ENCODE assay signal across 4 worm cellular contexts in the genomic region with DNA sequence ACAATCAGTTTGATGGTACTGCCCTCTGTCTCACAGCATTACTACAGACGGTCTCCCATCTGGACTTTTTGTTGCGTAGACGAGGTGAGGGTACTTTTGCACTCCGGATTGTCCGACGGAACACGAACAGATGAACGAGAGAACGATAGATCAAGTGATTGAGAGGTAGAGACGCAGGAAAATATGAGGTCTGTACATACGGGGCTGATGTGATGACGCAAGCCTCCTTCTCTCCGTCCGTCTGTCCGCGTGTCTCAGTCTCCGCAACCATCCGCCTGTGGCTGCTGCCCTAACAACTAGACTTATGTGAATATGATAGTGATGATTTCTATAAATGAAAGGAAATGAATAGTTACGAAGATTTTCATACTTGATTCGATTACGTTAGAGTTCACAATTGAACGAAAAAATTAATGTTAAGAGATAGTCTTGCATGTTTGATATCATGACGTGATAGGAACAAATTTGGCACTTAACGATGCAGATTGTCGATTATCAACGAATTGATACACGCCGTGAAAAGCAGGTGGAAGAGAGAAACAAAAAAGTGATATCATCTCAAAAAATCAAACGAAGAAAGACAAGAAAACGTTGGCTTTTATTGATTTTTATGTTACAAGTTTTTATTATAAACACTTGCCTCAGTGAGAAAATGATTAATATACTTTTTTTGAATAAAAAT.
TF ChIP-seq lines count a peak whose summit lies in the region.

No protein-coding gene starts in this region.

TF ChIP-seq in whole organism, L2 larva, 48 proteins besides CTCF, POLR2A, EP300 and RAD21 (continues in another document):
- TF ChIP-seq dmd-4 (tag; optimal IDR thresholded peaks at IDR 0.05; lab: Kevin White, UChicago) (no peak), aly-2 (tag; optimal IDR thresholded peaks at IDR 0.05; lab: Kevin White, UChicago) (no peak), crh-2 (tag; optimal IDR thresholded peaks at IDR 0.05; lab: Kevin White, UChicago) (peak; percentile 68), blmp-1 (tag; optimal IDR thresholded peaks at IDR 0.05; lab: Kevin White, UChicago; ENCODE audit: insufficient read depth) (no peak), lin-13 (GFP tag; optimal IDR thresholded peaks at IDR 0.05; lab: Kevin White, UChicago) (no peak), snpc-4 (tag; optimal IDR thresholded peaks at IDR 0.05; lab: Kevin White, UChicago) (no peak), elt-1 (tag; optimal IDR thresholded peaks at IDR 0.05; lab: Kevin White, UChicago) (no peak), Y55F3AM.14 (GFP tag; optimal IDR thresholded peaks at IDR 0.05; lab: Kevin White, UChicago) (no peak), sem-4 (tag; optimal IDR thresholded peaks at IDR 0.05; lab: Kevin White, UChicago) (no peak), ztf-1 (GFP tag; conservative IDR thresholded peaks at IDR 0.05; lab: Robert Waterston, UW) (no peak), unc-62 (GFP tag; optimal IDR thresholded peaks at IDR 0.05; lab: Kevin White, UChicago) (no peak), unc-55 (GFP tag; optimal IDR thresholded peaks at IDR 0.05; lab: Kevin White, UChicago) (no peak), fos-1 (tag; optimal IDR thresholded peaks at IDR 0.05; lab: Kevin White, UChicago) (peak; percentile 89), C34F6.9 (tag; optimal IDR thresholded peaks at IDR 0.05; lab: Kevin White, UChicago) (no peak), nhr-21 (tag; optimal IDR thresholded peaks at IDR 0.05; lab: Kevin White, UChicago) (peak; percentile 43), ceh-16 (tag; optimal IDR thresholded peaks at IDR 0.05; lab: Kevin White, UChicago) (no peak), mab-5 (tag; optimal IDR thresholded peaks at IDR 0.05; lab: Kevin White, UChicago) (no peak), F13H6.1 (tag; optimal IDR thresholded peaks at IDR 0.05; lab: Kevin White, UChicago) (no peak), nhr-10 (tag; optimal IDR thresholded peaks at IDR 0.05; lab: Kevin White, UChicago) (no peak), gmeb-1 (tag; optimal IDR thresholded peaks at IDR 0.05; lab: Kevin White, UChicago) (no peak), sma-3 (GFP tag; optimal IDR thresholded peaks at IDR 0.05; lab: Kevin White, UChicago) (peak; percentile 38), nhr-77 (tag; optimal IDR thresholded peaks at IDR 0.05; lab: Kevin White, UChicago) (no peak)

TF ChIP-seq in whole organism, L4 larva, 104 proteins besides CTCF, POLR2A, EP300 and RAD21 (continues in another document):
- TF ChIP-seq lin-1 (GFP tag; IDR thresholded peaks at IDR 0.05; lab: Robert Waterston, UW), result no peak
- no peak for TF ChIP-seq egl-27 (tag; optimal IDR thresholded peaks at IDR 0.05; lab: Kevin White, UChicago)
- no peak for TF ChIP-seq zip-11 (GFP tag; IDR thresholded peaks at IDR 0.05; lab: Robert Waterston, UW)
- no peak for TF ChIP-seq ceh-62 (tag; optimal IDR thresholded peaks at IDR 0.05; lab: Kevin White, UChicago)
- no peak for TF ChIP-seq pha-4 (GFP tag; IDR thresholded peaks at IDR 0.05; lab: Robert Waterston, UW)
- TF ChIP-seq pha-4 (tag; optimal IDR thresholded peaks at IDR 0.05; lab: Kevin White, UChicago), result no peak
- peak; percentile 36 for TF ChIP-seq mxl-3 (GFP tag; optimal IDR thresholded peaks at IDR 0.05; lab: Kevin White, UChicago)
- TF ChIP-seq cey-2 (tag; optimal IDR thresholded peaks at IDR 0.05; lab: Kevin White, UChicago; ENCODE audit: borderline replicate concordance, insufficient read depth), result no peak
- TF ChIP-seq aly-2 (tag; optimal IDR thresholded peaks at IDR 0.05; lab: Kevin White, UChicago), result no peak
- no peak for TF ChIP-seq arid-1 (GFP tag; conservative IDR thresholded peaks at IDR 0.05; lab: Robert Waterston, UW)
- no peak for TF ChIP-seq lim-7 (GFP tag; IDR thresholded peaks at IDR 0.05; lab: Robert Waterston, UW)
- TF ChIP-seq php-3 (GFP tag; IDR thresholded peaks at IDR 0.05; lab: Robert Waterston, UW), result no peak
- no peak for TF ChIP-seq ceh-20 (GFP tag; IDR thresholded peaks at IDR 0.05; lab: Robert Waterston, UW)
- TF ChIP-seq ceh-28 (tag; optimal IDR thresholded peaks at IDR 0.05; lab: Kevin White, UChicago), result no peak
- TF ChIP-seq ZK337.2 (GFP tag; IDR thresholded peaks at IDR 0.05; lab: Robert Waterston, UW), result no peak
- peak; percentile 43; the same call in 1 of the 2 replicates for TF ChIP-seq hmg-1.1 (GFP tag; IDR thresholded peaks at IDR 0.05; lab: Robert Waterston, UW)
- no peak for TF ChIP-seq ces-1 (GFP tag; optimal IDR thresholded peaks at IDR 0.05; lab: Kevin White, UChicago)
- TF ChIP-seq F49E8.2 (tag; optimal IDR thresholded peaks at IDR 0.05; lab: Kevin White, UChicago; ENCODE audit: borderline replicate concordance), result no peak
- no peak for TF ChIP-seq nhr-111 (GFP tag; optimal IDR thresholded peaks at IDR 0.05; lab: Kevin White, UChicago)
- no peak for TF ChIP-seq ceh-32 (tag; optimal IDR thresholded peaks at IDR 0.05; lab: Kevin White, UChicago; ENCODE audit: poor library complexity)
- no peak for TF ChIP-seq nhr-10 (tag; optimal IDR thresholded peaks at IDR 0.05; lab: Kevin White, UChicago)
- TF ChIP-seq daf-19 (GFP tag; conservative IDR thresholded peaks at IDR 0.05; lab: Robert Waterston, UW), result no peak

TF ChIP-seq in whole organism, late embryonic, 69 proteins besides CTCF, POLR2A, EP300 and RAD21:
- TF ChIP-seq unc-55 (GFP tag; optimal IDR thresholded peaks at IDR 0.05; lab: Kevin White, UChicago) (peak; percentile 49), C38D4.7 (GFP tag; optimal IDR thresholded peaks at IDR 0.05; lab: Kevin White, UChicago) (no peak), hlh-30 (tag; optimal IDR thresholded peaks at IDR 0.05; lab: Kevin White, UChicago; ENCODE audit: insufficient read depth) (peak; percentile 52), elt-2 (tag; optimal IDR thresholded peaks at IDR 0.05; lab: Kevin White, UChicago) (peak; percentile 67), hlh-15 (tag; optimal IDR thresholded peaks at IDR 0.05; lab: Kevin White, UChicago) (no peak)
TF ChIP-seq in whole organism, late embryonic: peak in this region for 3.

TF ChIP-seq in whole organism, mixed stage, embryonic, 35 proteins besides CTCF, POLR2A, EP300 and RAD21:
- TF ChIP-seq flh-1 (GFP tag; optimal IDR thresholded peaks at IDR 0.05; lab: Kevin White, UChicago) (no peak), sem-2 (GFP tag; optimal IDR thresholded peaks at IDR 0.05; lab: Kevin White, UChicago) (no peak), ces-1 (GFP tag; optimal IDR thresholded peaks at IDR 0.05; lab: Kevin White, UChicago) (no peak), elt-1 (tag; optimal IDR thresholded peaks at IDR 0.05; lab: Kevin White, UChicago; ENCODE audit: borderline replicate concordance, insufficient read depth) (no peak), zip-8 (tag; optimal IDR thresholded peaks at IDR 0.05; lab: Kevin White, UChicago) (peak; percentile 89), ceh-43 (GFP tag; optimal IDR thresholded peaks at IDR 0.05; lab: Kevin White, UChicago) (no peak), nhr-76 (tag; optimal IDR thresholded peaks at IDR 0.05; lab: Kevin White, UChicago) (no peak), ztf-11 (tag; optimal IDR thresholded peaks at IDR 0.05; lab: Kevin White, UChicago) (peak; percentile 43), snpc-4 (tag; optimal IDR thresholded peaks at IDR 0.05; lab: Kevin White, UChicago) (no peak), cnd-1 (tag; optimal IDR thresholded peaks at IDR 0.05; lab: Kevin White, UChicago) (peak; percentile 83), nhr-28 (tag; optimal IDR thresholded peaks at IDR 0.05; lab: Kevin White, UChicago) (no peak), bed-3 (GFP tag; optimal IDR thresholded peaks at IDR 0.05; lab: Kevin White, UChicago) (no peak), sptf-1 (tag; optimal IDR thresholded peaks at IDR 0.05; lab: Kevin White, UChicago) (peak; percentile 41), lin-32 (GFP tag; optimal IDR thresholded peaks at IDR 0.05; lab: Kevin White, UChicago) (no peak), pha-4 (tag; optimal IDR thresholded peaks at IDR 0.05; lab: Kevin White, UChicago) (peak; percentile 30), ceh-83 (GFP tag; optimal IDR thresholded peaks at IDR 0.05; lab: Kevin White, UChicago) (no peak), unc-39 (tag; optimal IDR thresholded peaks at IDR 0.05; lab: Kevin White, UChicago) (no peak), M03D4.4 (tag; optimal IDR thresholded peaks at IDR 0.05; lab: Kevin White, UChicago) (peak; percentile 10), ceh-39 (tag; optimal IDR thresholded peaks at IDR 0.05; lab: Kevin White, UChicago) (peak; percentile 53), elt-3 (tag; optimal IDR thresholded peaks at IDR 0.05; lab: Kevin White, UChicago) (no peak), mls-2 (tag; optimal IDR thresholded peaks at IDR 0.05; lab: Kevin White, UChicago) (no peak), ham-2 (GFP tag; optimal IDR thresholded peaks at IDR 0.05; lab: Kevin White, UChicago) (peak; percentile 34), nhr-2 (tag; optimal IDR thresholded peaks at IDR 0.05; lab: Kevin White, UChicago) (peak; percentile 91), unc-62 (GFP tag; optimal IDR thresholded peaks at IDR 0.05; lab: Kevin White, UChicago) (peak; percentile 56), mep-1 (tag; optimal IDR thresholded peaks at IDR 0.05; lab: Kevin White, UChicago) (peak; percentile 4), unc-120 (tag; optimal IDR thresholded peaks at IDR 0.05; lab: Kevin White, UChicago; ENCODE audit: poor library complexity, severe bottlenecking) (no peak), lin-13 (tag; optimal IDR thresholded peaks at IDR 0.05; lab: Kevin White, UChicago) (no peak), mab-5 (tag; optimal IDR thresholded peaks at IDR 0.05; lab: Kevin White, UChicago) (no peak)
